Worm (Caenorhabditis elegans) whole organism, L2 larva: Measurements from ENCODE around the gene pnn-1.
"Not testable (repeated sequence)": the region's sequence is repeated elsewhere in the genome, so short reads cannot be mapped to it uniquely, and the experiment has no call there.

Experiments
- C34F6.9 ChIP-seq: fragments of 150-350 bp; optimal IDR thresholded peaks from 2 replicates; lab custom pipeline; 2014; ENCODE audit warnings: missing biosample characterization, missing genetic modification characterization
- F13H6.1 ChIP-seq: sonication (generic microtip); optimal IDR thresholded peaks from 2 replicates; lab custom pipeline; 2016; ENCODE audit warnings: missing genetic modification characterization, missing compliant biosample characterization
- Y55F3AM.14 ChIP-seq: fragments of 200-800 bp; sonication (Bioruptor generic); optimal IDR thresholded peaks from 2 replicates; lab custom pipeline; 2018; ENCODE audit warnings: mild to moderate bottlenecking, missing genetic modification characterization, missing compliant biosample characterization
- ZK546.5 ChIP-seq: sonication (generic microtip); optimal IDR thresholded peaks from 2 replicates; lab custom pipeline; 2017; ENCODE audit warnings: missing biosample characterization, missing genetic modification characterization
- alr-1 ChIP-seq: fragments of 150-350 bp; optimal IDR thresholded peaks from 2 replicates; lab custom pipeline; 2014; ENCODE audit warnings: missing biosample characterization, missing genetic modification characterization
- ama-1 ChIP-seq: fragments of 150-350 bp; optimal IDR thresholded peaks from 2 replicates; lab custom pipeline; 2018; ENCODE audit warnings: inconsistent platforms
- blmp-1 ChIP-seq: sonication (generic microtip); optimal IDR thresholded peaks from 2 replicates; lab custom pipeline; 2017; ENCODE audit warnings: missing genetic modification characterization, mild to moderate bottlenecking, missing compliant biosample characterization, antibody characterized with exemption, moderate library complexity; ENCODE audit not compliant: insufficient read depth
- ceh-16 ChIP-seq: fragments of 150-350 bp; optimal IDR thresholded peaks from 2 replicates; lab custom pipeline; 2014; ENCODE audit warnings: missing biosample characterization, missing genetic modification characterization
- crh-2 ChIP-seq: sonication (generic microtip); optimal IDR thresholded peaks from 2 replicates; lab custom pipeline; 2017; ENCODE audit warnings: missing biosample characterization, missing genetic modification characterization
- egl-27 ChIP-seq: sonication (generic microtip); optimal IDR thresholded peaks from 3 replicates; lab custom pipeline; 2017; ENCODE audit warnings: missing biosample characterization, missing genetic modification reagents, missing genetic modification characterization
- elt-1 ChIP-seq: fragments of 150-350 bp; optimal IDR thresholded peaks from 2 replicates; lab custom pipeline; 2014; ENCODE audit warnings: missing biosample characterization, missing genetic modification characterization
- fos-1 ChIP-seq: fragments of 150-350 bp; optimal IDR thresholded peaks from 2 replicates; lab custom pipeline; 2014; ENCODE audit warnings: missing biosample characterization, missing genetic modification characterization
- gmeb-1 ChIP-seq: fragments of 150-350 bp; optimal IDR thresholded peaks from 2 replicates; lab custom pipeline; 2014; ENCODE audit warnings: missing biosample characterization, missing genetic modification characterization
- lin-11 ChIP-seq: fragments of 150-350 bp; sonication (generic microtip); optimal IDR thresholded peaks from 2 replicates; lab custom pipeline; 2014; ENCODE audit warnings: missing biosample characterization, missing genetic modification characterization, inconsistent platforms, mixed read lengths
- lin-39 ChIP-seq: fragments of 150-350 bp; optimal IDR thresholded peaks from 2 replicates; lab custom pipeline; 2014; ENCODE audit warnings: missing biosample characterization, missing genetic modification reagents, missing genetic modification characterization
- lsy-2 ChIP-seq, 2 experiments: fragments of 150-350 bp in 1 of 2; sonication (generic microtip) in 1 of 2; optimal IDR thresholded peaks; 2 replicates each; lab custom pipeline; 2014 to 2017; ENCODE audit warnings: missing biosample characterization in 2 of 2, missing genetic modification characterization in 2 of 2
- mbf-1 ChIP-seq: sonication (generic microtip); optimal IDR thresholded peaks from 2 replicates; lab custom pipeline; 2017; ENCODE audit warnings: missing biosample characterization, missing genetic modification characterization
- nhr-11 ChIP-seq: fragments of 150-350 bp; optimal IDR thresholded peaks from 2 replicates; lab custom pipeline; 2014; ENCODE audit warnings: missing biosample characterization, missing genetic modification characterization
- nhr-129 ChIP-seq: fragments of 150-350 bp; optimal IDR thresholded peaks from 2 replicates; lab custom pipeline; 2014; ENCODE audit warnings: missing biosample characterization, missing genetic modification characterization
- nhr-21 ChIP-seq: fragments of 150-350 bp; optimal IDR thresholded peaks from 2 replicates; lab custom pipeline; 2014; ENCODE audit warnings: missing biosample characterization, missing genetic modification characterization
- nhr-25 ChIP-seq: fragments of 150-350 bp; sonication (generic microtip); optimal IDR thresholded peaks from 3 replicates; lab custom pipeline; 2014; ENCODE audit warnings: missing biosample characterization, missing genetic modification characterization
- nhr-6 ChIP-seq: fragments of 150-350 bp; optimal IDR thresholded peaks from 2 replicates; lab custom pipeline; 2014; ENCODE audit warnings: missing biosample characterization, missing genetic modification characterization
- peb-1 ChIP-seq: fragments of 150-350 bp; optimal IDR thresholded peaks from 2 replicates; lab custom pipeline; 2014; ENCODE audit warnings: missing biosample characterization, missing genetic modification characterization
- sem-4 ChIP-seq: fragments of 150-350 bp; optimal IDR thresholded peaks from 2 replicates; lab custom pipeline; 2014; ENCODE audit warnings: missing biosample characterization, missing genetic modification reagents, missing genetic modification characterization
- skn-1 ChIP-seq: sonication (generic microtip); optimal IDR thresholded peaks from 2 replicates; lab custom pipeline; 2017; ENCODE audit warnings: missing biosample characterization, missing genetic modification characterization
- sma-3 ChIP-seq: sonication (generic microtip); optimal IDR thresholded peaks from 2 replicates; lab custom pipeline; 2016; ENCODE audit warnings: missing genetic modification reagents, missing genetic modification characterization, missing compliant biosample characterization
- sma-9 ChIP-seq, 2 experiments: fragments of 150-350 bp in 1 of 2; sonication (generic microtip) in 1 of 2; optimal IDR thresholded peaks; 2 replicates each; lab custom pipeline; 2014 to 2016; ENCODE audit warnings: missing genetic modification characterization in 2 of 2, mild to moderate bottlenecking in 1 of 2, missing biosample characterization in 1 of 2, missing compliant biosample characterization in 1 of 2, missing genetic modification reagents in 1 of 2, moderate library complexity in 1 of 2
- snpc-4 ChIP-seq: fragments of 150-350 bp; optimal IDR thresholded peaks from 2 replicates; lab custom pipeline; 2014; ENCODE audit warnings: missing biosample characterization, missing genetic modification characterization
- unc-39 ChIP-seq: fragments of 150-350 bp; optimal IDR thresholded peaks from 2 replicates; lab custom pipeline; 2014; ENCODE audit warnings: missing biosample characterization, missing genetic modification characterization
- unc-55 ChIP-seq: fragments of 150-350 bp; sonication (generic microtip); optimal IDR thresholded peaks from 3 replicates; lab custom pipeline; 2014; ENCODE audit warnings: missing biosample characterization, missing genetic modification reagents, missing genetic modification characterization
- zag-1 ChIP-seq: fragments of 150-350 bp; optimal IDR thresholded peaks from 2 replicates; lab custom pipeline; 2014; ENCODE audit warnings: missing biosample characterization, missing genetic modification characterization
- ztf-11 ChIP-seq: sonication (generic microtip); optimal IDR thresholded peaks from 2 replicates; lab custom pipeline; 2017; ENCODE audit warnings: missing biosample characterization, missing genetic modification characterization
- ztf-4 ChIP-seq: fragments of 150-350 bp; optimal IDR thresholded peaks from 2 replicates; lab custom pipeline; 2014; ENCODE audit warnings: missing biosample characterization, missing genetic modification characterization

Gene pnn-1

DNA sequence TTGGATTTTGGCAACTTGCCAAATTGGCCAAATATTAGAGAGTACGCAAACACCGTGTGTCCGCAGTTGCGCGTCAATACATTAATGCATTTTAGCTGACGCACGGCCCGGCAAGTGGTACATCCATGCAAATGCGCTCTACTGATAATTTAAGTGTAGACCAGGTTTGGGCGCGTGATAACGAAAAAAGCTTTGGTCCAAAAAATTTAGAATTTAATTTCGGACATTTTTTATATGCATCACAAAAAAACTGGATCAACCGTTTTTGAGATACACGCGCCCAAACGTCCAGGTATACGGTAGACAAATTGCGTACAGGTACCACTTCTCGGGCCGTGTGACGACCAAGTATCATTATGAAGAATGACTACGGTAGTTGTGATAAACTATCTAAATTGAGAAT lies 3.0 kb upstream of the pnn-1 start, which contains the start of gene R186.8:
Gene R186.8, minus strand, starts transcription at position 58 of the 403 bp plus-strand sequence.
- peak; percentile 39 for TF ChIP-seq gmeb-1 (tag; lab: Kevin White, UChicago)
- TF ChIP-seq sem-4 (tag; lab: Kevin White, UChicago) = peak; percentile 2
- peak; percentile 60 for TF ChIP-seq nhr-129
- TF ChIP-seq sma-9 (GFP tag; optimal IDR thresholded peaks at IDR 0.05; lab: Kevin White, UChicago) = peak; percentile 55
- not testable (repeated sequence) for TF ChIP-seq sma-9 (tag; optimal IDR thresholded peaks at IDR 0.05; lab: Kevin White, UChicago)
- peak; percentile 30 for TF ChIP-seq nhr-21 (tag; lab: Kevin White, UChicago)
- peak; percentile 91 for TF ChIP-seq sma-3
- TF ChIP-seq lsy-2 (tag; optimal IDR thresholded peaks at IDR 0.05; lab: Kevin White, UChicago) = peak; percentile 56 to 94
- TF ChIP-seq unc-55 (GFP tag; lab: Kevin White, UChicago) = peak; percentile 46
- TF ChIP-seq nhr-25 (tag; lab: Kevin White, UChicago) = peak; percentile 27
- peak; percentile 3 for TF ChIP-seq fos-1 (tag; lab: Kevin White, UChicago)
- peak; percentile 68 for TF ChIP-seq F13H6.1 (tag; lab: Kevin White, UChicago)
- TF ChIP-seq crh-2 (tag; lab: Kevin White, UChicago) = peak; percentile 41
- TF ChIP-seq Y55F3AM.14 (GFP tag; lab: Kevin White, UChicago) = peak; percentile 73
- peak; percentile 32 for TF ChIP-seq lin-11 (tag; lab: Kevin White, UChicago)
- TF ChIP-seq C34F6.9 (tag; lab: Kevin White, UChicago) = peak; percentile 64
- TF ChIP-seq, all 48 proteins: peak for 15; not testable (repeated sequence) for 33

DNA sequence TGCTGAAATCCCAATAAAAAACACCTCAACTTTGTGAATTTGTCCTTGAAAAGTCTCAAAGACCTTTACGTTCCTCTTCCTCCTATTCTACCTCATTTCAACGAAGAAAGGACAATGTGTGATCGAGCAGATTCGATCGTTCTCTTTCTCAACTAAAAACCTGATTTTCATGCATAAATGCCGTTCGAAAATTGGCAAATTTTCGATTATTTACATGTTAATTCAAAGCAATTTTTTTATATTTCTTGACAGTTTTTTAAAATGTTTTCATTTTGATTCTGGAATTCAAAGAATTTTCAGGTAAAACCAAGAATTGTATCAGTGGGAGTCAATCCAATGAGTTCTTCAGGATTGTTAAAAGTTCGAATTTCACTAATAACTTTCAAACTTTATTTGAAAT lies 2.4 kb upstream of the pnn-1 start, which contains the start of gene lin-46:
Gene lin-46, plus strand, starts transcription at position 301 of the 400 bp plus-strand sequence.
- TF ChIP-seq snpc-4 (tag; lab: Kevin White, UChicago) = no peak
- TF ChIP-seq mbf-1 (tag; lab: Kevin White, UChicago) = no peak
- no peak for TF ChIP-seq gmeb-1 (tag; lab: Kevin White, UChicago)
- no peak for TF ChIP-seq nhr-6 (tag; lab: Kevin White, UChicago)
- no peak for TF ChIP-seq ztf-11 (tag; lab: Kevin White, UChicago)
- no peak for TF ChIP-seq crh-2 (tag; lab: Kevin White, UChicago)
- TF ChIP-seq alr-1 (tag; lab: Kevin White, UChicago) = no peak
- TF ChIP-seq blmp-1 (tag; lab: Kevin White, UChicago) = no peak
- no peak for TF ChIP-seq ZK546.5 (tag; lab: Kevin White, UChicago)
- no peak for TF ChIP-seq nhr-129
- no peak for TF ChIP-seq ama-1
- no peak for TF ChIP-seq ztf-4 (tag; lab: Kevin White, UChicago)
- TF ChIP-seq C34F6.9 (tag; lab: Kevin White, UChicago) = no peak
- no peak for TF ChIP-seq zag-1 (tag; lab: Kevin White, UChicago)
- TF ChIP-seq unc-39 (tag; lab: Kevin White, UChicago) = no peak

DNA sequence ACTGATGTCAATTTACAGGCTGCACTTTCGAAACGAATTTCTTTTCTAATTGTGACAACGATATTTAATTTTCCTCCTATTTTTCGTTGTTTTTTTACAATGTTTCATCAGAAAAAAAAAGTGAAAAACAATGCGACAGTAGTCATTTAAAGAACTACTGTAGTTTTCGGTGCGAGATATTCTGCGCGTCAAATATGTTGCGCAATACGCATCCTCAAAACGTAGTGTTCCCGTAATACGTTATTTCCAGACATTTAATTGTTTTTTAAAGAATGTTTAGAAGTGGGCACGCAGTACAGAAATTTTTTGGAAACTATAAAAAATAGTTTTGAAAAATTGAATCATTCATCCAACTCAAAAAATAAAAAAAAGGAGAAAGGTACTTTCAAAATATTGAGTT lies 3.1 kb downstream of the pnn-1 start:
- TF ChIP-seq Y55F3AM.14 (GFP tag; lab: Kevin White, UChicago) (no peak), ztf-11 (tag; lab: Kevin White, UChicago) (no peak), lsy-2 (tag; optimal IDR thresholded peaks at IDR 0.05; lab: Kevin White, UChicago) (no peak), peb-1 (tag; lab: Kevin White, UChicago) (no peak), sma-9 (GFP tag; optimal IDR thresholded peaks at IDR 0.05; lab: Kevin White, UChicago) (no peak), sma-9 (tag; optimal IDR thresholded peaks at IDR 0.05; lab: Kevin White, UChicago) (no peak)

DNA sequence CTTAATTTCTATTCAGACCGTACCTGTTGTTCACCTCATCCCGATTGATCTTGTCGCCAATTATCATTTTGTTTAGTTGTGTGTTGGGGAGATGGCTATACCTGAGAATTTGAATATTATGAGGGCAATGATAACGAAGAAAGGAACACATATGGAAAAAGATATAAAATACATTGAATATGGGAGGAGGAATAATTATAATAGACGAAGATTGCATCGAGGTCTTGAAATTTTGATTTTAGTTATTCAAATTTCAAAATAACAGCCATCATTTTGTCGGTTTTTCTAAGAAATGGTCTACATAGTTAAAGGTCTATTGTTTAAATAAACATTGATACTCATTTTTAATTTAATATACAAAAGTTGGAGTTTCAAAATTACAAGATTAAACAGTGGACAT lies 16.2 kb downstream of the pnn-1 start, which contains the start of gene shw-3:
Gene shw-3, minus strand, starts transcription at position 101 of the 400 bp plus-strand sequence.
- TF ChIP-seq ceh-16 = no peak
- no peak for TF ChIP-seq elt-1 (tag; lab: Kevin White, UChicago)
- TF ChIP-seq nhr-11 = no peak
- no peak for TF ChIP-seq ama-1
- TF ChIP-seq blmp-1 (tag; lab: Kevin White, UChicago) = no peak
- TF ChIP-seq crh-2 (tag; lab: Kevin White, UChicago) = no peak
- no peak for TF ChIP-seq skn-1 (tag; lab: Kevin White, UChicago)
- no peak for TF ChIP-seq snpc-4 (tag; lab: Kevin White, UChicago)
- no peak for TF ChIP-seq lin-39 (tag; lab: Kevin White, UChicago)
- TF ChIP-seq nhr-129 = no peak
- TF ChIP-seq sem-4 (tag; lab: Kevin White, UChicago) = no peak
- TF ChIP-seq egl-27 (tag; lab: Kevin White, UChicago) = no peak
- no peak for TF ChIP-seq unc-39 (tag; lab: Kevin White, UChicago)
- TF ChIP-seq nhr-25 (tag; lab: Kevin White, UChicago) = no peak
